Fruit fly (Drosophila melanogaster) whole organism, embryonic: ENCODE results near the gene CG42781.

Experiments
- CG10654 ChIP-seq: fragments of 200-800 bp; sonication (Bioruptor generic); optimal IDR thresholded peaks from 2 replicates; lab custom pipeline; 2016; ENCODE audit warnings: missing biosample characterization, missing genetic modification characterization
- CG12236 ChIP-seq: fragments of 200-800 bp; sonication (Bioruptor generic); optimal IDR thresholded peaks from 2 replicates; lab custom pipeline; 2016; ENCODE audit warnings: missing biosample characterization, missing genetic modification characterization
- CG1233 ChIP-seq: fragments of 200-800 bp; sonication (Bioruptor generic); optimal IDR thresholded peaks from 4 replicates; lab custom pipeline; 2018; ENCODE audit warnings: missing biosample characterization, mild to moderate bottlenecking, missing genetic modification characterization
- CG15269 ChIP-seq: fragments of 200-800 bp; sonication (Bioruptor generic); optimal IDR thresholded peaks from 2 replicates; lab custom pipeline; 2018; ENCODE audit warnings: missing biosample characterization, mild to moderate bottlenecking, missing genetic modification characterization, moderate library complexity
- CG3163 ChIP-seq: fragments of 200-800 bp; sonication (Bioruptor generic); optimal IDR thresholded peaks from 3 replicates; lab custom pipeline; 2016; ENCODE audit warnings: missing biosample characterization, missing genetic modification characterization
- CG4617 ChIP-seq: fragments of 200-800 bp; sonication (Bioruptor generic); optimal IDR thresholded peaks from 3 replicates; lab custom pipeline; 2016; ENCODE audit warnings: missing biosample characterization, missing genetic modification characterization, borderline replicate concordance
- Sox102F ChIP-seq: fragments of 200-800 bp; sonication (Bioruptor generic); optimal IDR thresholded peaks from 2 replicates; lab custom pipeline; 2018; ENCODE audit warnings: missing biosample characterization, mild to moderate bottlenecking, missing genetic modification characterization, moderate library complexity
- Ssrp ChIP-seq: fragments of 200-800 bp; sonication (Bioruptor generic); optimal IDR thresholded peaks from 2 replicates; lab custom pipeline; 2018; ENCODE audit warnings: missing biosample characterization, mild to moderate bottlenecking, missing genetic modification characterization, moderate library complexity
- bab2 ChIP-seq: fragments of 200-800 bp; sonication (Bioruptor generic); optimal IDR thresholded peaks from 2 replicates; lab custom pipeline; 2016; ENCODE audit warnings: missing biosample characterization, missing genetic modification characterization
- lab ChIP-seq: fragments of 200-800 bp; sonication (Bioruptor generic); optimal IDR thresholded peaks from 3 replicates; lab custom pipeline; 2017; ENCODE audit warnings: missing biosample characterization, missing genetic modification characterization, mild to moderate bottlenecking, moderate library complexity, missing genetic modification reagents
- pho ChIP-seq: fragments of 200-800 bp; sonication (Bioruptor generic); optimal IDR thresholded peaks from 2 replicates; lab custom pipeline; 2016; ENCODE audit warnings: missing biosample characterization, missing genetic modification characterization

DNA sequence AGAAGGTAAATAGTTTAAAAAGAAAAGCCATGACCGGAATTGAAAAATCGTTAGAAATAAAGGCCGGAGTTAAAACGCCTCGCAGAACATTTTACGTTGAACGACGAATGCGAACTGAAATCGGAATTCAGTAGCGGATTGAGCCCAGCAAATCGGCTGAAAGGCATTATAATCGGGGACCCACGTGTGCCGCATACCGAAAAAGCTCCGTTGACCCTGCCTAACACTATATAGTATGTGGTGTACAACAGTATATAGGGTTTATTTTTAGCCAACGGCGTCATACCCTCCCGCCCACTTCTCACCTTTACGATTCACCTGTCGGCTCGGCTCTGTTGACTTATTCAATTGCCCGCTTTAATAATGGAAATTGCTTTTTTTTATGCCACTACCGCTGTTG lies 29.0 kb upstream of the CG42781 start, which contains the start of gene CG42246:
- TF ChIP-seq CG12236 (GFP tag; lab: Kevin White, UChicago) (no peak), pho (no peak), CG10654 (GFP tag; lab: Kevin White, UChicago) (no peak), lab (GFP tag; lab: Kevin White, UChicago) (no peak), CG15269 (tag; lab: Kevin White, UChicago) (no peak), Ssrp (tag; lab: Kevin White, UChicago) (no peak), bab2 (no peak), CG4617 (GFP tag; lab: Kevin White, UChicago) (no peak), Sox102F (no peak), CG1233 (GFP tag; lab: Kevin White, UChicago) (no peak), CG3163 (no peak)
